Worm (Caenorhabditis elegans) whole organism, young adult: Measurements from ENCODE around the gene nlp-61.

Source experiments
- B0261.1 ChIP-seq: sonication (generic microtip); optimal IDR thresholded peaks from 2 replicates; lab custom pipeline; 2016; ENCODE audit warnings: mild to moderate bottlenecking, missing genetic modification characterization, moderate library complexity, missing compliant biosample characterization
- T07F8.4 ChIP-seq: sonication (generic microtip); optimal IDR thresholded peaks from 2 replicates; lab custom pipeline; 2016; ENCODE audit warnings: mild to moderate bottlenecking, missing genetic modification characterization, moderate library complexity, missing compliant biosample characterization
- ama-1 ChIP-seq, 3 experiments: fragments of 150-350 bp in 1 of 3; sonication (generic microtip) in 2 of 3; optimal IDR thresholded peaks; 2 replicates each; lab custom pipeline; 2014 to 2018; ENCODE audit warnings: missing biosample characterization in 2 of 3, missing genetic modification characterization in 2 of 3, missing genetic modification reagents in 2 of 3
- dpff-1 ChIP-seq: sonication (generic microtip); optimal IDR thresholded peaks from 2 replicates; lab custom pipeline; 2017; ENCODE audit warnings: mild to moderate bottlenecking, missing genetic modification characterization, missing compliant biosample characterization
- ets-4 ChIP-seq: fragments of 200-800 bp; sonication (Bioruptor generic); optimal IDR thresholded peaks from 2 replicates; lab custom pipeline; 2018; ENCODE audit warnings: mild to moderate bottlenecking, missing genetic modification characterization, missing compliant biosample characterization
- madf-10 ChIP-seq: sonication (generic microtip); optimal IDR thresholded peaks from 2 replicates; lab custom pipeline; 2016; ENCODE audit warnings: mild to moderate bottlenecking, missing genetic modification characterization, missing compliant biosample characterization
- mxl-1 ChIP-seq: sonication (generic microtip); optimal IDR thresholded peaks from 2 replicates; lab custom pipeline; 2016; ENCODE audit warnings: missing genetic modification characterization, missing compliant biosample characterization
- nhr-120 ChIP-seq: fragments of 200-800 bp; sonication (Bioruptor generic); IDR thresholded peaks from 2 replicates; pipeline ENCODE4 v1.3.6; 2022; ENCODE audit warnings: missing genetic modification characterization, missing compliant biosample characterization
- snpc-1.1 ChIP-seq: sonication (generic microtip); optimal IDR thresholded peaks from 2 replicates; lab custom pipeline; 2017; ENCODE audit warnings: missing genetic modification characterization, mild to moderate bottlenecking, missing compliant biosample characterization, antibody characterized with exemption, moderate library complexity, missing genotype, missing genetic modification reagents; ENCODE audit not compliant: insufficient read depth

ce11 chrX:7607982-7608381 lies 19.5 kb upstream of the nlp-61 start, which contains the start of gene twk-17:
- no peak for TF ChIP-seq ama-1 (optimal IDR thresholded peaks at IDR 0.05; lab: Kevin White, UChicago)
- TF ChIP-seq ama-1 (GFP tag; optimal IDR thresholded peaks at IDR 0.05; lab: Kevin White, UChicago) = no peak
- TF ChIP-seq mxl-1 (tag; lab: Kevin White, UChicago) = no peak
- no peak for TF ChIP-seq madf-10 (tag; lab: Kevin White, UChicago)
- TF ChIP-seq T07F8.4 (tag; lab: Kevin White, UChicago) = no peak
- TF ChIP-seq snpc-1.1 (tag; lab: Kevin White, UChicago) = no peak
- no peak for TF ChIP-seq ets-4 (GFP tag; lab: Kevin White, UChicago)
- no peak for TF ChIP-seq dpff-1 (tag; lab: Kevin White, UChicago)
- no peak for TF ChIP-seq nhr-120
- no peak for TF ChIP-seq B0261.1
